Worm (Caenorhabditis elegans) whole organism, mixed stage, embryonic: ENCODE data around the gene R09H3.3.
"Not testable (repeated sequence)": the region's sequence is repeated elsewhere in the genome, so short reads cannot be mapped to it uniquely, and the experiment has no call there.

Experiments used
- M03D4.4 ChIP-seq: sonication (generic microtip); optimal IDR thresholded peaks from 2 replicates; lab custom pipeline; 2017; ENCODE audit warnings: mild to moderate bottlenecking, missing genetic modification characterization, missing compliant biosample characterization
- bed-3 ChIP-seq: fragments of 200-800 bp; sonication (Bioruptor generic); optimal IDR thresholded peaks from 3 replicates; lab custom pipeline; 2018; ENCODE audit warnings: mild to moderate bottlenecking, missing genetic modification characterization, moderate library complexity, missing compliant biosample characterization
- ceh-39 ChIP-seq: fragments of 150-350 bp; optimal IDR thresholded peaks from 2 replicates; lab custom pipeline; 2014; ENCODE audit warnings: missing biosample characterization, missing genetic modification characterization
- ceh-83 ChIP-seq: fragments of 200-800 bp; sonication (Bioruptor generic); optimal IDR thresholded peaks from 2 replicates; lab custom pipeline; 2018; ENCODE audit warnings: mild to moderate bottlenecking, missing genetic modification characterization, missing compliant biosample characterization
- ces-1 ChIP-seq: fragments of 150-350 bp; optimal IDR thresholded peaks from 2 replicates; lab custom pipeline; 2014; ENCODE audit warnings: missing biosample characterization, missing genetic modification reagents, missing genetic modification characterization
- cnd-1 ChIP-seq: fragments of 200-800 bp; sonication (Bioruptor generic); optimal IDR thresholded peaks from 2 replicates; lab custom pipeline; 2018; ENCODE audit warnings: mild to moderate bottlenecking, missing genetic modification characterization, missing compliant biosample characterization
- drap-1 ChIP-seq: fragments of 200-800 bp; sonication (Bioruptor generic); optimal IDR thresholded peaks from 3 replicates; lab custom pipeline; 2018; ENCODE audit warnings: mild to moderate bottlenecking, missing genetic modification characterization, missing compliant biosample characterization
- elt-3 ChIP-seq: fragments of 150-350 bp; optimal IDR thresholded peaks from 2 replicates; lab custom pipeline; 2014; ENCODE audit warnings: missing biosample characterization, missing genetic modification characterization
- flh-1 ChIP-seq: fragments of 200-800 bp; sonication (Bioruptor generic); optimal IDR thresholded peaks from 2 replicates; lab custom pipeline; 2018; ENCODE audit warnings: mild to moderate bottlenecking, missing genetic modification characterization, moderate library complexity, missing compliant biosample characterization
- ham-2 ChIP-seq: fragments of 200-800 bp; sonication (Bioruptor generic); optimal IDR thresholded peaks from 2 replicates; lab custom pipeline; 2018; ENCODE audit warnings: mild to moderate bottlenecking, missing genetic modification characterization, missing compliant biosample characterization
- lin-13 ChIP-seq: fragments of 150-350 bp; optimal IDR thresholded peaks from 2 replicates; lab custom pipeline; 2014; ENCODE audit warnings: missing biosample characterization, missing genetic modification characterization
- lin-32 ChIP-seq: fragments of 200-800 bp; sonication (Bioruptor generic); optimal IDR thresholded peaks from 2 replicates; lab custom pipeline; 2018; ENCODE audit warnings: mild to moderate bottlenecking, missing genetic modification characterization, missing compliant biosample characterization
- lsy-2 ChIP-seq: fragments of 150-350 bp; optimal IDR thresholded peaks from 2 replicates; lab custom pipeline; 2014; ENCODE audit warnings: missing biosample characterization, missing genetic modification characterization
- mab-5 ChIP-seq: fragments of 150-350 bp; optimal IDR thresholded peaks from 2 replicates; lab custom pipeline; 2014; ENCODE audit warnings: missing biosample characterization, missing genetic modification characterization
- mep-1 ChIP-seq: fragments of 150-350 bp; optimal IDR thresholded peaks from 2 replicates; lab custom pipeline; 2017; ENCODE audit warnings: missing biosample characterization, missing genetic modification reagents, missing genetic modification characterization, inconsistent platforms
- mls-2 ChIP-seq: sonication (generic microtip); optimal IDR thresholded peaks from 2 replicates; lab custom pipeline; 2016; ENCODE audit warnings: mild to moderate bottlenecking, missing genetic modification characterization, moderate library complexity, missing compliant biosample characterization
- nhr-2 ChIP-seq: fragments of 150-350 bp; optimal IDR thresholded peaks from 2 replicates; lab custom pipeline; 2014; ENCODE audit warnings: missing biosample characterization, missing genetic modification characterization
- nhr-237 ChIP-seq: fragments of 150-350 bp; optimal IDR thresholded peaks from 2 replicates; lab custom pipeline; 2014; ENCODE audit warnings: missing biosample characterization, missing genetic modification characterization
- nhr-28 ChIP-seq: fragments of 150-350 bp; optimal IDR thresholded peaks from 2 replicates; lab custom pipeline; 2014; ENCODE audit warnings: missing biosample characterization, missing genetic modification characterization
- nhr-76 ChIP-seq: sonication (generic microtip); optimal IDR thresholded peaks from 2 replicates; lab custom pipeline; 2017; ENCODE audit warnings: missing biosample characterization, missing genetic modification characterization
- pha-4 ChIP-seq: fragments of 150-350 bp; optimal IDR thresholded peaks from 2 replicates; lab custom pipeline; 2018; ENCODE audit warnings: missing biosample characterization, missing genetic modification reagents, missing genetic modification characterization
- sem-2 ChIP-seq: fragments of 200-800 bp; sonication (Bioruptor generic); optimal IDR thresholded peaks from 2 replicates; lab custom pipeline; 2018; ENCODE audit warnings: mild to moderate bottlenecking, missing genetic modification characterization, missing compliant biosample characterization
- snpc-4 ChIP-seq: fragments of 150-350 bp; optimal IDR thresholded peaks from 2 replicates; lab custom pipeline; 2014; ENCODE audit warnings: missing biosample characterization, missing genetic modification characterization
- tbx-8 ChIP-seq: fragments of 200-800 bp; sonication (Bioruptor generic); optimal IDR thresholded peaks from 2 replicates; lab custom pipeline; 2018; ENCODE audit warnings: mild to moderate bottlenecking, missing genetic modification characterization, moderate library complexity, missing compliant biosample characterization
- ztf-11 ChIP-seq: fragments of 150-350 bp; optimal IDR thresholded peaks from 2 replicates; lab custom pipeline; 2014; ENCODE audit warnings: missing biosample characterization, missing genetic modification characterization

R09H3.3 gene

ce11 chrX:1698476-1698875 lies 29.8 kb upstream of the R09H3.3 start:
- no peak for TF ChIP-seq ham-2
- no peak for TF ChIP-seq flh-1 (GFP tag; lab: Kevin White, UChicago)
- no peak for TF ChIP-seq nhr-76 (tag; lab: Kevin White, UChicago)
- TF ChIP-seq nhr-28 (tag; lab: Kevin White, UChicago): no peak

- TF ChIP-seq M03D4.4; cnd-1 (tag; lab: Kevin White, UChicago); snpc-4 (tag; lab: Kevin White, UChicago): not testable (repeated sequence)
- TF ChIP-seq, all 35 proteins: peak for 0; not testable (repeated sequence) for 35
Measured at ce11 chrX:1696879-1697278, 28.2 kb upstream of the R09H3.3 start, which contains the start of gene C36C9.4. Gene C36C9.4, minus strand, starts transcription at chrX:1696979.

ce11 chrX:1690894-1691293 lies 22.2 kb upstream of the R09H3.3 start, which contains the start of gene C36C9.6:
Gene C36C9.6, minus strand, starts transcription at chrX:1690994.
- not testable (repeated sequence) for TF ChIP-seq drap-1; flh-1 (GFP tag; lab: Kevin White, UChicago); lin-32
- TF ChIP-seq, all 35 proteins: peak for 0; not testable (repeated sequence) for 35

ce11 chrX:1689996-1690395 lies 21.3 kb upstream of the R09H3.3 start, which contains the start of gene C36C9.12:
Gene C36C9.12, minus strand, starts transcription at chrX:1690096.
- TF ChIP-seq nhr-2 (tag; lab: Kevin White, UChicago); sem-2 (GFP tag; lab: Kevin White, UChicago); nhr-28 (tag; lab: Kevin White, UChicago): not testable (repeated sequence)

- not testable (repeated sequence) for TF ChIP-seq snpc-4 (tag; lab: Kevin White, UChicago); bed-3; lin-13 (tag; lab: Kevin White, UChicago)
Measured at ce11 chrX:1687079-1687478, 18.4 kb upstream of the R09H3.3 start, which contains the start of gene C36C9.11. Gene C36C9.11, plus strand, starts transcription at chrX:1687379.

- no peak for TF ChIP-seq snpc-4 (tag; lab: Kevin White, UChicago)
Measured at ce11 chrX:1682558-1682957, 13.9 kb upstream of the R09H3.3 start, which contains the start of gene meg-4. Gene meg-4, plus strand, starts transcription at chrX:1682954.

ce11 chrX:1678021-1678420 lies 9.4 kb upstream of the R09H3.3 start, which contains the start of gene fbxa-170:
Gene fbxa-170, minus strand, starts transcription at chrX:1678121.
- no peak for TF ChIP-seq ces-1

- TF ChIP-seq ceh-39 (no peak), lsy-2 (no peak), nhr-2 (tag; lab: Kevin White, UChicago) (no peak), mep-1 (tag; lab: Kevin White, UChicago) (no peak), pha-4 (tag; lab: Kevin White, UChicago) (no peak), M03D4.4 (no peak), ztf-11 (tag; lab: Kevin White, UChicago) (no peak)
Measured at ce11 chrX:1675879-1676278, 7.2 kb upstream of the R09H3.3 start.

ce11 chrX:1674056-1674455 lies 5.4 kb upstream of the R09H3.3 start, which contains the start of gene tbx-31:
Gene tbx-31, minus strand, starts transcription at chrX:1674156.
- no peak for TF ChIP-seq elt-3
- no peak for TF ChIP-seq ceh-83 (GFP tag; lab: Kevin White, UChicago)
- no peak for TF ChIP-seq nhr-28 (tag; lab: Kevin White, UChicago)
- no peak for TF ChIP-seq drap-1
- no peak for TF ChIP-seq ceh-39
- no peak for TF ChIP-seq mls-2 (tag; lab: Kevin White, UChicago)
- TF ChIP-seq tbx-8 (GFP tag; lab: Kevin White, UChicago): no peak
- no peak for TF ChIP-seq ztf-11 (tag; lab: Kevin White, UChicago)
- no peak for TF ChIP-seq mab-5 (tag; lab: Kevin White, UChicago)
- TF ChIP-seq lsy-2: no peak
- TF ChIP-seq nhr-237 (tag; lab: Kevin White, UChicago): no peak
